Worm (Caenorhabditis elegans): ENCODE results near the gene bath-15.

The bath-15 gene

DNA sequence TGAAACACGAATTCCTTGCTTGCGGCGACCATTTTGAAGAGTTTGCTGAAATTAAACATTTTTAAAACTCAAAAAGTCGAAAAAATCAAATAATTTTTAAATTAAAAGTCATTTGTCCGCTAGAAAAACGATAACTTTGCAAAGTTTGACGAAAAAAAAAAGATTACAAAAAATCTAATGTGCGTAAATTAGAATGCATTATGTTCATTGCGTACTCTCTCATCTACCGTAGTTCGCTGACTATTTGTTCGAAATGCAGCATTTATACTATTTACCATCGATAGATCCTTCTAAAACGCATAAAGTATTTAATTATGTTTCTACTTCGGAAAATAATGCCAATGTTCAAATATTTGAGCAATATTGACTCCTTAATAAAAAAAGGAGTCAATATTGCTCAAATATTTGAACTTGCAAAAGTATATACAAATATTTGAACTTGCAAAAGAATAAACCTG, at the start of gene bath-15:
TSS of gene bath-15 (minus strand) at position 51 of the 458 bp plus-strand sequence.
- TF ChIP-seq aly-2 (tag; optimal IDR thresholded peaks at IDR 0.05) (no peak), unc-62 (GFP tag; optimal IDR thresholded peaks at IDR 0.05 in 1 of 2) (peak in 1 of 2 experiments; percentile 77), unc-62 (tag; optimal IDR thresholded peaks at IDR 0.05) (no peak)

DNA sequence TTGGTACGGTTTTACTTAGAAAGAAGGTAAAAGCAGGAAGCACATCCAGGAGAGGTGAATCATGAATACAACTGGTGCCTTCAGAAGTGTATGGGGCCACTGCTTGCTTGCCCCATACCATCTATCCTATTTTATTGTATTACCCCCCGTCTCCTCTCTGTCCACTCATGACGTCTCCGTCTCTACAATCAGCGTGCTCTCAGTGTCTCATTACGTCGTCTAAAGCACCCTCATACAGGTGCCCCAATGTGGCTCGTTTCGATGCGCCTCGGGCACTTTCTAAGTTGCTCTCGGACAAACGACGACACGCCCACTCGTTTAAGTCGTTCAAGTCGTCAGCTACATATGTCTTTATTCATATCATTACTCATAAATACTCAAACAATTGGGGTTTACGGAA, 48.2 kb upstream of the bath-15 start:
- TF ChIP-seq fos-1 (tag; optimal IDR thresholded peaks at IDR 0.05) (no peak), ces-1 (GFP tag; optimal IDR thresholded peaks at IDR 0.05) (no peak), dmd-9 (GFP tag; IDR thresholded peaks at IDR 0.05) (no peak), egl-43 (GFP tag; IDR thresholded peaks at IDR 0.05) (0 out of 2 replicates have a peak, but pooled peaks have one; percentile 11), madf-5 (GFP tag; IDR thresholded peaks at IDR 0.05) (no peak), daf-12 (tag; optimal IDR thresholded peaks at IDR 0.05) (no peak), zag-1 (tag; optimal IDR thresholded peaks at IDR 0.05) (no peak), lin-39 (tag; optimal IDR thresholded peaks at IDR 0.05) (no peak), aly-2 (tag; optimal IDR thresholded peaks at IDR 0.05) (no peak), daf-19 (GFP tag; conservative IDR thresholded peaks at IDR 0.05) (peak; percentile 48; the same call in 1 of the 2 replicates), F26F4.8 (GFP tag; conservative IDR thresholded peaks at IDR 0.05) (no peak), aha-1 (tag) (peak; percentile 15), D1046.2 (GFP tag; IDR thresholded peaks at IDR 0.05) (no peak), arid-1 (GFP tag; conservative IDR thresholded peaks at IDR 0.05) (no peak), unc-130 (GFP tag; optimal IDR thresholded peaks at IDR 0.05) (no peak), spr-3 (GFP tag; optimal IDR thresholded peaks at IDR 0.05) (no peak), hif-1 (tag; optimal IDR thresholded peaks at IDR 0.05) (no peak), nhr-48 (tag; optimal IDR thresholded peaks at IDR 0.05) (no peak), attf-4 (tag; optimal IDR thresholded peaks at IDR 0.05) (no peak), lsy-2 (tag; optimal IDR thresholded peaks at IDR 0.05) (no peak), Y105C5A.15 (GFP tag; IDR thresholded peaks at IDR 0.05) (0 out of 2 replicates have a peak, but pooled peaks have one; percentile 4), lin-29 (GFP tag; IDR thresholded peaks at IDR 0.05) (no peak), ceh-62 (tag; optimal IDR thresholded peaks at IDR 0.05) (no peak), Y75B8A.6 (GFP tag; IDR thresholded peaks at IDR 0.05) (no peak)

DNA sequence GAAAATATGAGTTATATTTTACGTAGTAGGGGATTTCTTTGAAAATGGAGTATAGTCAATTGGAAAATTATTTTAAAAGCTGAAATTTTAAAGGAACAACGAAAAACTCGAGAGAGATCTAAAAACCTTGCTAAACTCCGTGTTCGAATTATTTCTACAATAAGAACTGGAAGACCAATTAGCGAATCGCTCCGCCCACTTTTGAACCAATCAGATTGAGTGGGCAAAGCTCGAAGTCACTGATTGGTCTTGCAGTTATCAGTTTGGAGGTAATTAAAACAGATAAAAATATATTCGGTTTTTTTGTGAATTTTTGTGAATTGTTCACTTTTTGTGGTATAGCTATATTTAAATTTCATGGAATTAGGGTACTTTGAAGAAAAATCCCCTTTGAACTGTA, 47.5 kb upstream of the bath-15 start:
- no peak for TF ChIP-seq F37D6.2 (tag; optimal IDR thresholded peaks at IDR 0.05)
- TF ChIP-seq zip-2 (tag; optimal IDR thresholded peaks at IDR 0.05) = no peak
- TF ChIP-seq zag-1 (tag; optimal IDR thresholded peaks at IDR 0.05) = no peak
- no peak for TF ChIP-seq nhr-41 (GFP tag; IDR thresholded peaks at IDR 0.05)
- no peak for TF ChIP-seq aha-1 (tag)
- TF ChIP-seq lin-38 (GFP tag; IDR thresholded peaks at IDR 0.05) = no peak
- no peak for TF ChIP-seq ceh-20 (GFP tag; IDR thresholded peaks at IDR 0.05)

DNA sequence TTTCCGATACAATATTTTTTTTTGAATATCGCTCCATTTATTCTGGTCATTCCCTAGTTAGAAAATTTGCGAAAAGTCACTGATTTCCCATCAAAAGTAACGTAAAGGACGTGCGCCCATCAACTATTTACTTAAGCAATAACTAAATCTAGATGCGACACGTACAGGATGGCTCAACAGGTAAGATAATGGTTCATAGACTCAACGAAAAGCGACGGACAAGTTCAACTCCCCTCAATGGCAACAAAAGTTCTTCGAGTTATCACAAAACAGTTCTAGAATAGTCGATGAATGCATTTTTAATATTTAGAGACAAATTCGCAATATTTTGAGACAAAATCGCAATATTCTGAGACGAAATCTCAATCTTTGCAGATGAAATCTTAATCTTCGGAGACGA, 45.3 kb upstream of the bath-15 start:
- TF ChIP-seq lin-38 (GFP tag; IDR thresholded peaks at IDR 0.05) (peak; percentile 15; the same call in 1 of the 2 replicates), lim-7 (GFP tag; IDR thresholded peaks at IDR 0.05) (peak; percentile 59; the same call in 1 of the 2 replicates), dmd-8 (GFP tag; IDR thresholded peaks at IDR 0.05) (0 out of 2 replicates have a peak, but pooled peaks have one; percentile 62)

DNA sequence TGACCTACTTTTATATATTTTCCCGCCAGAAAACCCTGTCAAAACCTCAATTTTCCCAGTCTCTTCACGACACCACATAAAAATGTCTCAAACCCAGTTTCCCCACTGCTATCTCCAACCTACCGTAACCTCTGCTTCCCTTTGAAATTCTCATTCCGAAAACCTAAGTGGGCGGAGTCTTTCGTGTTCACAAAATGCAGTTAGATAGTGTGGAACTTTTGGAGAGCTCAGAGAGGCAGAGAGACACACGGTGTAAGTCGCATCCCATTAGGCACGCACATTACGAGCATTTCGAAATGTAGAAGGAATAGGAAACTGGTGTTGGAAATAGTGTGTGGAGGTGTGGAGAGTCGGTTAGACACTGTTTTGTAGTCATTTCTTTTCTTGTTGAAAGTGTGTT, 44.0 kb upstream of the bath-15 start:
- TF ChIP-seq nhr-41 (GFP tag; IDR thresholded peaks at IDR 0.05) (no peak), mep-1 (tag; optimal IDR thresholded peaks at IDR 0.05) (no peak), aha-1 (tag) (peak; percentile 18), nhr-25 (tag; optimal IDR thresholded peaks at IDR 0.05; ENCODE audit: borderline replicate concordance, insufficient read depth) (no peak), unc-62 (GFP tag; optimal IDR thresholded peaks at IDR 0.05 in 1 of 2) (peak in 1 of 2 experiments; percentile 5), unc-62 (tag; optimal IDR thresholded peaks at IDR 0.05) (no peak), zag-1 (tag; optimal IDR thresholded peaks at IDR 0.05) (no peak), ZK546.5 (tag; optimal IDR thresholded peaks at IDR 0.05) (no peak)
